Fruit fly (Drosophila melanogaster) whole organism, embryonic: Measurements from ENCODE around the gene Shawn.

Source experiments
- Adf1 ChIP-seq: fragments of 200-800 bp; sonication (Bioruptor generic); IDR thresholded peaks from 2 replicates; pipeline ENCODE4 v1.3.6; 2022; ENCODE audit warnings: missing biosample characterization, missing genetic modification characterization
- Atf3 ChIP-seq: fragments of 200-800 bp; sonication (Bioruptor generic); optimal IDR thresholded peaks from 3 replicates; lab custom pipeline; 2016; ENCODE audit warnings: missing biosample characterization, missing genetic modification characterization
- Bdp1 ChIP-seq: fragments of 200-800 bp; sonication (Bioruptor generic); optimal IDR thresholded peaks from 3 replicates; lab custom pipeline; 2016; ENCODE audit warnings: missing biosample characterization, missing genetic modification characterization
- C15 ChIP-seq: fragments of 200-800 bp; sonication (Bioruptor generic); IDR thresholded peaks from 3 replicates; pipeline ENCODE4 v1.3.6; 2022; ENCODE audit warnings: missing biosample characterization, missing genetic modification characterization
- CG10209 ChIP-seq: fragments of 200-800 bp; sonication (Bioruptor generic); optimal IDR thresholded peaks from 3 replicates; lab custom pipeline; 2017; ENCODE audit warnings: missing biosample characterization, mild to moderate bottlenecking, missing genetic modification characterization, missing genetic modification reagents
- CG10462 ChIP-seq: fragments of 200-800 bp; sonication (Bioruptor generic); optimal IDR thresholded peaks from 2 replicates; lab custom pipeline; 2016; ENCODE audit warnings: missing biosample characterization, missing genetic modification characterization
- CG12391 ChIP-seq: fragments of 200-800 bp; sonication (Bioruptor generic); optimal IDR thresholded peaks from 3 replicates; lab custom pipeline; 2018; ENCODE audit warnings: missing biosample characterization, mild to moderate bottlenecking, missing genetic modification characterization, moderate library complexity
- CG12769 ChIP-seq: fragments of 200-800 bp; sonication (Bioruptor generic); optimal IDR thresholded peaks from 2 replicates; lab custom pipeline; 2019; ENCODE audit warnings: missing biosample characterization, mild to moderate bottlenecking, missing genetic modification characterization, moderate library complexity
- CG1603 ChIP-seq: fragments of 200-800 bp; sonication (Bioruptor generic); optimal IDR thresholded peaks from 2 replicates; lab custom pipeline; 2019; ENCODE audit warnings: missing biosample characterization, mild to moderate bottlenecking, missing genetic modification characterization, moderate library complexity
- CG16863 ChIP-seq: fragments of 200-800 bp; sonication (Bioruptor generic); optimal IDR thresholded peaks from 3 replicates; lab custom pipeline; 2016; ENCODE audit warnings: missing biosample characterization, missing genetic modification characterization
- CG17186 ChIP-seq: fragments of 200-800 bp; sonication (Bioruptor generic); optimal IDR thresholded peaks from 3 replicates; lab custom pipeline; 2017; ENCODE audit warnings: missing biosample characterization, missing genetic modification reagents, missing genetic modification characterization
- CG17829 ChIP-seq: fragments of 200-800 bp; optimal IDR thresholded peaks from 2 replicates; lab custom pipeline; 2019; ENCODE audit warnings: missing biosample characterization, mild to moderate bottlenecking, missing genetic modification characterization, moderate library complexity
- CG18476 ChIP-seq: fragments of 200-800 bp; sonication (Bioruptor generic); optimal IDR thresholded peaks from 2 replicates; lab custom pipeline; 2016; ENCODE audit warnings: missing biosample characterization, mild to moderate bottlenecking, missing genetic modification characterization
- CG2116 ChIP-seq: fragments of 200-800 bp; sonication (Bioruptor generic); optimal IDR thresholded peaks from 3 replicates; lab custom pipeline; 2018; ENCODE audit warnings: missing biosample characterization, mild to moderate bottlenecking, missing genetic modification characterization
- CG30431 ChIP-seq: fragments of 200-800 bp; sonication (Bioruptor generic); optimal IDR thresholded peaks from 2 replicates; lab custom pipeline; 2017; ENCODE audit warnings: missing biosample characterization, missing genetic modification characterization
- CG31365 ChIP-seq: fragments of 200-800 bp; sonication (Bioruptor generic); optimal IDR thresholded peaks from 2 replicates; lab custom pipeline; 2018; ENCODE audit warnings: missing biosample characterization, mild to moderate bottlenecking, missing genetic modification characterization
- CG34376 ChIP-seq: fragments of 200-800 bp; sonication (Bioruptor generic); optimal IDR thresholded peaks from 2 replicates; lab custom pipeline; 2018; ENCODE audit warnings: missing biosample characterization, mild to moderate bottlenecking, missing genetic modification characterization
- CG3847 ChIP-seq: fragments of 200-800 bp; sonication (Bioruptor generic); IDR thresholded peaks from 2 replicates; pipeline ENCODE4 v1.3.6; 2022; ENCODE audit warnings: missing biosample characterization, missing genetic modification characterization
- CG4282 ChIP-seq: fragments of 200-800 bp; sonication (Bioruptor generic); optimal IDR thresholded peaks from 2 replicates; lab custom pipeline; 2016; ENCODE audit warnings: missing biosample characterization, missing genetic modification characterization
- CG4360 ChIP-seq: fragments of 200-800 bp; sonication (Bioruptor generic); IDR thresholded peaks from 2 replicates; pipeline ENCODE4 v1.3.6; 2022; ENCODE audit warnings: missing biosample characterization, missing genetic modification characterization
- CG4404 ChIP-seq: fragments of 200-800 bp; sonication (Bioruptor generic); IDR thresholded peaks from 2 replicates; pipeline ENCODE4 v1.3.6; 2022; ENCODE audit warnings: missing biosample characterization, missing genetic modification characterization
- CG5245 ChIP-seq: fragments of 200-800 bp; sonication (Bioruptor generic); optimal IDR thresholded peaks from 3 replicates; lab custom pipeline; 2016; ENCODE audit warnings: missing biosample characterization, missing genetic modification characterization
- CG5953 ChIP-seq: fragments of 200-800 bp; sonication (Bioruptor generic); IDR thresholded peaks from 2 replicates; pipeline ENCODE4 v1.3.6; 2022; ENCODE audit warnings: missing biosample characterization, missing genetic modification characterization
- CG8359 ChIP-seq: fragments of 200-800 bp; sonication (Bioruptor generic); optimal IDR thresholded peaks from 2 replicates; lab custom pipeline; 2017; ENCODE audit warnings: missing biosample characterization, mild to moderate bottlenecking, missing genetic modification characterization, borderline replicate concordance
- CG9727 ChIP-seq: fragments of 200-800 bp; sonication (Bioruptor generic); optimal IDR thresholded peaks from 3 replicates; lab custom pipeline; 2017; ENCODE audit warnings: missing biosample characterization, mild to moderate bottlenecking, missing genetic modification characterization
- CG9876 ChIP-seq: fragments of 200-800 bp; sonication (Bioruptor generic); optimal IDR thresholded peaks from 2 replicates; lab custom pipeline; 2016; ENCODE audit warnings: missing biosample characterization, missing genetic modification characterization
- Chrac-16 ChIP-seq: fragments of 200-800 bp; sonication (Bioruptor generic); optimal IDR thresholded peaks from 3 replicates; lab custom pipeline; 2016; ENCODE audit warnings: missing biosample characterization, missing genetic modification characterization
- Dip2 ChIP-seq: fragments of 200-800 bp; sonication (Bioruptor generic); IDR thresholded peaks from 2 replicates; pipeline ENCODE4 v1.3.6; 2022; ENCODE audit warnings: missing biosample characterization, missing genetic modification characterization
- Dll ChIP-seq: fragments of 200-800 bp; sonication (Bioruptor generic); IDR thresholded peaks from 4 replicates; pipeline ENCODE4 v1.3.6; 2022; ENCODE audit warnings: missing biosample characterization, missing genetic modification characterization; ENCODE audit not compliant: partially characterized antibody
- E2f1 ChIP-seq: fragments of 200-800 bp; sonication (Bioruptor generic); IDR thresholded peaks from 2 replicates; pipeline ENCODE4 v1.3.6; 2022; ENCODE audit warnings: missing biosample characterization, missing genetic modification characterization
- Eip74EF ChIP-seq, 2 experiments: fragments of 200-800 bp in 1 of 2; fragments of >200 bp in 1 of 2; sonication (Bioruptor generic) in 1 of 2; optimal IDR thresholded peaks; 2 replicates each; lab custom pipeline; 2017 to 2019; ENCODE audit warnings: missing biosample characterization in 2 of 2, missing genetic modification characterization in 2 of 2, mild to moderate bottlenecking in 1 of 2, moderate library complexity in 1 of 2
- Fer2 ChIP-seq: fragments of 200-800 bp; sonication (Bioruptor generic); optimal IDR thresholded peaks from 2 replicates; lab custom pipeline; 2018; ENCODE audit warnings: missing biosample characterization, mild to moderate bottlenecking, missing genetic modification characterization, moderate library complexity
- Fer3 ChIP-seq: fragments of 200-800 bp; sonication (Bioruptor generic); optimal IDR thresholded peaks from 2 replicates; lab custom pipeline; 2018; ENCODE audit warnings: missing biosample characterization, mild to moderate bottlenecking, missing genetic modification characterization, moderate library complexity
- GATAe ChIP-seq: fragments of 200-800 bp; sonication (Bioruptor generic); conservative IDR thresholded peaks from 2 replicates; pipeline ENCODE4 v1.3.6; 2022; ENCODE audit warnings: missing biosample characterization, missing genetic modification characterization
- Gsc ChIP-seq: fragments of 200-800 bp; sonication (Bioruptor generic); IDR thresholded peaks from 2 replicates; pipeline ENCODE4 v1.3.6; 2022; ENCODE audit warnings: missing biosample characterization, missing genetic modification characterization
- Hr3 ChIP-seq: fragments of 200-800 bp; sonication (Bioruptor generic); optimal IDR thresholded peaks from 3 replicates; lab custom pipeline; 2016; ENCODE audit warnings: missing biosample characterization, missing genetic modification characterization
- NC2α ChIP-seq: fragments of 200-800 bp; sonication (Bioruptor generic); optimal IDR thresholded peaks from 2 replicates; lab custom pipeline; 2016; ENCODE audit warnings: missing biosample characterization, missing genetic modification characterization
- NFAT ChIP-seq: fragments of 200-800 bp; sonication (Bioruptor generic); IDR thresholded peaks from 2 replicates; pipeline ENCODE4 v1.3.6; 2022; ENCODE audit warnings: missing biosample characterization, missing genetic modification characterization
- NfI ChIP-seq: fragments of 200-800 bp; sonication (Bioruptor generic); optimal IDR thresholded peaks from 3 replicates; lab custom pipeline; 2018; ENCODE audit warnings: missing biosample characterization, mild to moderate bottlenecking, missing genetic modification characterization, moderate library complexity
- Sry-β ChIP-seq: fragments of 200-800 bp; sonication (Bioruptor generic); optimal IDR thresholded peaks from 2 replicates; lab custom pipeline; 2018; ENCODE audit warnings: missing biosample characterization, mild to moderate bottlenecking, missing genetic modification characterization, moderate library complexity
- dysf ChIP-seq: fragments of 200-800 bp; sonication (Bioruptor generic); IDR thresholded peaks from 3 replicates; pipeline ENCODE4 v1.3.6; 2022; ENCODE audit warnings: missing biosample characterization, missing genetic modification characterization
- fd3F ChIP-seq: fragments of 200-800 bp; sonication (Bioruptor generic); optimal IDR thresholded peaks from 2 replicates; lab custom pipeline; 2018; ENCODE audit warnings: missing biosample characterization, mild to moderate bottlenecking, missing genetic modification characterization, moderate library complexity
- gsb ChIP-seq: fragments of 200-800 bp; sonication (Bioruptor generic); IDR thresholded peaks from 2 replicates; pipeline ENCODE4 v1.3.6; 2022; ENCODE audit warnings: missing biosample characterization, missing genetic modification characterization
- kni ChIP-seq: fragments of 200-800 bp; sonication (Bioruptor generic); optimal IDR thresholded peaks from 3 replicates; lab custom pipeline; 2017; ENCODE audit warnings: mild to moderate bottlenecking, missing biosample characterization, missing genetic modification reagents, missing genetic modification characterization
- maf-S ChIP-seq: fragments of 200-800 bp; sonication (Bioruptor generic); optimal IDR thresholded peaks from 2 replicates; lab custom pipeline; 2016; ENCODE audit warnings: missing biosample characterization, missing genetic modification characterization
- pfk ChIP-seq: fragments of 200-800 bp; sonication (Bioruptor generic); optimal IDR thresholded peaks from 2 replicates; lab custom pipeline; 2018; ENCODE audit warnings: missing biosample characterization, mild to moderate bottlenecking, missing genetic modification characterization, moderate library complexity
- pho ChIP-seq: fragments of 200-800 bp; sonication (Bioruptor generic); optimal IDR thresholded peaks from 2 replicates; lab custom pipeline; 2016; ENCODE audit warnings: missing biosample characterization, missing genetic modification characterization
- pnt ChIP-seq: fragments of 200-800 bp; sonication (Bioruptor generic); optimal IDR thresholded peaks from 3 replicates; lab custom pipeline; 2016; ENCODE audit warnings: missing biosample characterization, missing genetic modification characterization
- sim ChIP-seq: fragments of 200-800 bp; sonication (Bioruptor generic); IDR thresholded peaks from 2 replicates; pipeline ENCODE4 v1.3.6; 2022; ENCODE audit warnings: missing biosample characterization, missing genetic modification characterization
- stc ChIP-seq: fragments of 200-800 bp; sonication (Bioruptor generic); IDR thresholded peaks from 2 replicates; pipeline ENCODE4 v1.3.6; 2022; ENCODE audit warnings: missing biosample characterization, missing genetic modification characterization
- wdn ChIP-seq: fragments of 200-800 bp; sonication (Bioruptor generic); IDR thresholded peaks from 2 replicates; pipeline ENCODE4 v1.3.6; 2022; ENCODE audit warnings: missing biosample characterization, missing genetic modification characterization

Gene Shawn

DNA sequence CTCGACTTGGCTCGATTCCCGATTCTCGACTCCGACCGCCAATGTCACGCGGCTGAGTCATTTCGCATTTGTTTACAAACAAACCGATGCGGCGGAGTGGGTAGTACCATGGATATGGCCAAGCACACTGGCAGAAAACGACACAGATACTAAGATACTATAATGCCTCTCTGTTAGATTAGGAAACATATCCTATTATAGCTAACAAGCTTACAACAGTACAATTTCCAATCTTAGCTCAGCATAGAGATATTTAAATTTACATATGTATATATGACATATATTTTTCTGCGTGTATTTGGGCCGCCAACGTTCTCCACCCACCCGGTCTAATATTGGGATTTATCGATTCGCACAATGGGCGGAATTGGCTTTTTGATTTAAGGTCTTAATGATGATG is 7.4 kb upstream of the Shawn start (continued):
- TF ChIP-seq Sry-β (GFP tag; lab: Kevin White, UChicago) (no peak), wdn (GFP tag; lab: Robert Waterston, UW) (peak; percentile 67), NFAT (GFP tag; lab: Robert Waterston, UW) (peak; percentile 73), Dll (no peak), pho (GFP tag; lab: Kevin White, UChicago) (peak; percentile 48), Atf3 (GFP tag; lab: Kevin White, UChicago) (peak; percentile 16), kni (GFP tag; lab: Kevin White, UChicago) (no peak), CG12391 (peak; percentile 69), sim (GFP tag; lab: Robert Waterston, UW) (peak; percentile 27; the same call in 1 of the 2 replicates), Fer3 (peak; percentile 80), dysf (GFP tag; lab: Robert Waterston, UW) (peak; percentile 86), CG1603 (tag; lab: Kevin White, UChicago) (peak; percentile 79), fd3F (GFP tag; lab: Kevin White, UChicago) (peak; percentile 71), Bdp1 (GFP tag; lab: Kevin White, UChicago) (no peak), Chrac-16 (GFP tag; lab: Kevin White, UChicago) (peak; percentile 63), CG3847 (GFP tag; lab: Robert Waterston, UW) (peak; percentile 74), CG9876 (GFP tag; lab: Kevin White, UChicago) (no peak), CG31365 (tag; lab: Kevin White, UChicago) (no peak), CG16863 (GFP tag; lab: Kevin White, UChicago) (peak; percentile 39), Hr3 (GFP tag; lab: Kevin White, UChicago) (peak; percentile 64), Fer2 (tag; lab: Kevin White, UChicago) (peak; percentile 24), CG5953 (GFP tag; lab: Robert Waterston, UW) (peak; percentile 61), CG10209 (GFP tag; lab: Kevin White, UChicago) (peak; percentile 59), stc (GFP tag; lab: Robert Waterston, UW) (peak; percentile 44; the same call in 1 of the 2 replicates), NfI (peak; percentile 80), gsb (GFP tag; lab: Robert Waterston, UW) (peak; percentile 63), CG17186 (no peak), CG4404 (GFP tag; lab: Robert Waterston, UW) (peak; percentile 54), CG17829 (peak; percentile 62), maf-S (GFP tag; lab: Kevin White, UChicago) (peak; percentile 2), CG12769 (tag; lab: Kevin White, UChicago) (peak; percentile 94), Gsc (no peak), CG34376 (peak; percentile 86), E2f1 (GFP tag; lab: Robert Waterston, UW) (peak; percentile 70), GATAe (GFP tag; lab: Robert Waterston, UW) (no peak), NC2α (no peak), Eip74EF (GFP tag; optimal IDR thresholded peaks at IDR 0.05; lab: Kevin White, UChicago) (peak in 1 of 2 experiments; percentile 55), CG8359 (GFP tag; lab: Kevin White, UChicago) (no peak), C15 (GFP tag; lab: Robert Waterston, UW) (0 out of 3 replicates have a peak, but pooled peaks have one; percentile 61), Adf1 (peak; percentile 56; the same call in 1 of the 2 replicates), CG2116 (GFP tag; lab: Kevin White, UChicago) (peak; percentile 2), CG10462 (peak; percentile 24), CG18476 (peak; percentile 49), CG4360 (GFP tag; lab: Robert Waterston, UW) (no peak), pfk (GFP tag; lab: Kevin White, UChicago) (no peak), CG30431 (GFP tag; lab: Kevin White, UChicago) (peak; percentile 43), pnt (GFP tag; lab: Kevin White, UChicago) (peak; percentile 43), CG9727 (GFP tag; lab: Kevin White, UChicago) (peak; percentile 80), CG4282 (GFP tag; lab: Kevin White, UChicago) (no peak), Dip2 (GFP tag; lab: Robert Waterston, UW) (no peak), CG5245 (GFP tag; lab: Kevin White, UChicago) (peak; percentile 59)
